Worm (Caenorhabditis elegans) whole organism, midembryonic: Measurements from ENCODE around the gene sfxn-1.5.

Experiments used
- T22C8.4 ChIP-seq: fragments of 200-800 bp; sonication (Bioruptor generic); IDR thresholded peaks from 2 replicates; pipeline ENCODE4 v1.3.6; 2022; ENCODE audit warnings: missing genetic modification characterization, missing compliant biosample characterization
- ztf-29 ChIP-seq: fragments of 200-800 bp; sonication (Bioruptor generic); IDR thresholded peaks from 2 replicates; pipeline ENCODE4 v1.3.6; 2022; ENCODE audit warnings: missing genetic modification reagents, missing genetic modification characterization, missing compliant biosample characterization

- TF ChIP-seq ztf-29 (no peak), T22C8.4 (no peak)
These were observed 38.8 kb upstream of the sfxn-1.5 start, which contains the start of gene C44C10.15 for ce11 chrX:11700263-11700662.
